Worm (Caenorhabditis elegans) whole organism, mixed stage, embryonic: Measurements from ENCODE around the gene zen-4.

Experiments
- M03D4.4 ChIP-seq: sonication (generic microtip); optimal IDR thresholded peaks from 2 replicates; lab custom pipeline; 2017; ENCODE audit warnings: mild to moderate bottlenecking, missing genetic modification characterization, missing compliant biosample characterization
- bed-3 ChIP-seq: fragments of 200-800 bp; sonication (Bioruptor generic); optimal IDR thresholded peaks from 3 replicates; lab custom pipeline; 2018; ENCODE audit warnings: mild to moderate bottlenecking, missing genetic modification characterization, moderate library complexity, missing compliant biosample characterization
- blmp-1 ChIP-seq: fragments of 150-350 bp; optimal IDR thresholded peaks from 2 replicates; lab custom pipeline; 2014; ENCODE audit warnings: missing biosample characterization, missing genetic modification characterization
- ceh-39 ChIP-seq: fragments of 150-350 bp; optimal IDR thresholded peaks from 2 replicates; lab custom pipeline; 2014; ENCODE audit warnings: missing biosample characterization, missing genetic modification characterization
- ceh-43 ChIP-seq: fragments of 200-800 bp; sonication (Bioruptor generic); optimal IDR thresholded peaks from 2 replicates; lab custom pipeline; 2018; ENCODE audit warnings: mild to moderate bottlenecking, missing genetic modification characterization, moderate library complexity, missing compliant biosample characterization
- ceh-83 ChIP-seq: fragments of 200-800 bp; sonication (Bioruptor generic); optimal IDR thresholded peaks from 2 replicates; lab custom pipeline; 2018; ENCODE audit warnings: mild to moderate bottlenecking, missing genetic modification characterization, missing compliant biosample characterization
- ces-1 ChIP-seq: fragments of 150-350 bp; optimal IDR thresholded peaks from 2 replicates; lab custom pipeline; 2014; ENCODE audit warnings: missing biosample characterization, missing genetic modification reagents, missing genetic modification characterization
- cnd-1 ChIP-seq: fragments of 200-800 bp; sonication (Bioruptor generic); optimal IDR thresholded peaks from 2 replicates; lab custom pipeline; 2018; ENCODE audit warnings: mild to moderate bottlenecking, missing genetic modification characterization, missing compliant biosample characterization
- drap-1 ChIP-seq: fragments of 200-800 bp; sonication (Bioruptor generic); optimal IDR thresholded peaks from 3 replicates; lab custom pipeline; 2018; ENCODE audit warnings: mild to moderate bottlenecking, missing genetic modification characterization, missing compliant biosample characterization
- elt-1 ChIP-seq: sonication (generic microtip); optimal IDR thresholded peaks from 2 replicates; lab custom pipeline; 2017; ENCODE audit warnings: missing genetic modification characterization, mild to moderate bottlenecking, missing compliant biosample characterization, antibody characterized with exemption, moderate library complexity, borderline replicate concordance; ENCODE audit not compliant: insufficient read depth
- elt-3 ChIP-seq: fragments of 150-350 bp; optimal IDR thresholded peaks from 2 replicates; lab custom pipeline; 2014; ENCODE audit warnings: missing biosample characterization, missing genetic modification characterization
- flh-1 ChIP-seq: fragments of 200-800 bp; sonication (Bioruptor generic); optimal IDR thresholded peaks from 2 replicates; lab custom pipeline; 2018; ENCODE audit warnings: mild to moderate bottlenecking, missing genetic modification characterization, moderate library complexity, missing compliant biosample characterization
- ham-2 ChIP-seq: fragments of 200-800 bp; sonication (Bioruptor generic); optimal IDR thresholded peaks from 2 replicates; lab custom pipeline; 2018; ENCODE audit warnings: mild to moderate bottlenecking, missing genetic modification characterization, missing compliant biosample characterization
- hlh-1 ChIP-seq: fragments of 150-350 bp; optimal IDR thresholded peaks from 2 replicates; lab custom pipeline; 2014; ENCODE audit warnings: missing biosample characterization, missing genetic modification reagents, missing genetic modification characterization
- lin-13 ChIP-seq: fragments of 150-350 bp; optimal IDR thresholded peaks from 2 replicates; lab custom pipeline; 2014; ENCODE audit warnings: missing biosample characterization, missing genetic modification characterization
- lin-32 ChIP-seq: fragments of 200-800 bp; sonication (Bioruptor generic); optimal IDR thresholded peaks from 2 replicates; lab custom pipeline; 2018; ENCODE audit warnings: mild to moderate bottlenecking, missing genetic modification characterization, missing compliant biosample characterization
- lsy-2 ChIP-seq: fragments of 150-350 bp; optimal IDR thresholded peaks from 2 replicates; lab custom pipeline; 2014; ENCODE audit warnings: missing biosample characterization, missing genetic modification characterization
- mep-1 ChIP-seq: fragments of 150-350 bp; optimal IDR thresholded peaks from 2 replicates; lab custom pipeline; 2017; ENCODE audit warnings: missing biosample characterization, missing genetic modification reagents, missing genetic modification characterization, inconsistent platforms
- mls-2 ChIP-seq: sonication (generic microtip); optimal IDR thresholded peaks from 2 replicates; lab custom pipeline; 2016; ENCODE audit warnings: mild to moderate bottlenecking, missing genetic modification characterization, moderate library complexity, missing compliant biosample characterization
- nhr-12 ChIP-seq: fragments of 150-350 bp; optimal IDR thresholded peaks from 2 replicates; lab custom pipeline; 2014; ENCODE audit warnings: missing biosample characterization, missing genetic modification characterization
- nhr-2 ChIP-seq: fragments of 150-350 bp; optimal IDR thresholded peaks from 2 replicates; lab custom pipeline; 2014; ENCODE audit warnings: missing biosample characterization, missing genetic modification characterization
- nhr-28 ChIP-seq: fragments of 150-350 bp; optimal IDR thresholded peaks from 2 replicates; lab custom pipeline; 2014; ENCODE audit warnings: missing biosample characterization, missing genetic modification characterization
- nhr-76 ChIP-seq: sonication (generic microtip); optimal IDR thresholded peaks from 2 replicates; lab custom pipeline; 2017; ENCODE audit warnings: missing biosample characterization, missing genetic modification characterization
- pha-4 ChIP-seq: fragments of 150-350 bp; optimal IDR thresholded peaks from 2 replicates; lab custom pipeline; 2018; ENCODE audit warnings: missing biosample characterization, missing genetic modification reagents, missing genetic modification characterization
- sem-2 ChIP-seq: fragments of 200-800 bp; sonication (Bioruptor generic); optimal IDR thresholded peaks from 2 replicates; lab custom pipeline; 2018; ENCODE audit warnings: mild to moderate bottlenecking, missing genetic modification characterization, missing compliant biosample characterization
- snpc-4 ChIP-seq: fragments of 150-350 bp; optimal IDR thresholded peaks from 2 replicates; lab custom pipeline; 2014; ENCODE audit warnings: missing biosample characterization, missing genetic modification characterization
- sptf-1 ChIP-seq: sonication (generic microtip); optimal IDR thresholded peaks from 2 replicates; lab custom pipeline; 2017; ENCODE audit warnings: mild to moderate bottlenecking, missing genetic modification characterization, moderate library complexity, missing compliant biosample characterization
- tbx-8 ChIP-seq: fragments of 200-800 bp; sonication (Bioruptor generic); optimal IDR thresholded peaks from 2 replicates; lab custom pipeline; 2018; ENCODE audit warnings: mild to moderate bottlenecking, missing genetic modification characterization, moderate library complexity, missing compliant biosample characterization
- unc-120 ChIP-seq: sonication (generic microtip); optimal IDR thresholded peaks from 2 replicates; lab custom pipeline; 2017; ENCODE audit warnings: missing genetic modification characterization, missing compliant biosample characterization; ENCODE audit not compliant: poor library complexity, severe bottlenecking
- unc-39 ChIP-seq: fragments of 150-350 bp; optimal IDR thresholded peaks from 2 replicates; lab custom pipeline; 2014; ENCODE audit warnings: missing biosample characterization, missing genetic modification characterization
- unc-62 ChIP-seq: fragments of 150-350 bp; optimal IDR thresholded peaks from 2 replicates; lab custom pipeline; 2014; ENCODE audit warnings: missing biosample characterization, missing genetic modification reagents, missing genetic modification characterization
- zip-8 ChIP-seq: fragments of 150-350 bp; optimal IDR thresholded peaks from 2 replicates; lab custom pipeline; 2014; ENCODE audit warnings: missing biosample characterization, missing genetic modification characterization
- ztf-11 ChIP-seq: fragments of 150-350 bp; optimal IDR thresholded peaks from 2 replicates; lab custom pipeline; 2014; ENCODE audit warnings: missing biosample characterization, missing genetic modification characterization

Gene zen-4

ce11 chrIV:6134639-6135038 lies 16.6 kb downstream of the zen-4 start:
- TF ChIP-seq ces-1 (no peak), nhr-2 (peak; percentile 93), ceh-43 (no peak), pha-4 (no peak), zip-8 (tag; lab: Kevin White, UChicago) (peak; percentile 3)

ce11 chrIV:6135592-6135991 lies 17.6 kb downstream of the zen-4 start:
- TF ChIP-seq unc-120 (tag; lab: Kevin White, UChicago) (peak; percentile 65), elt-1 (no peak), M03D4.4 (tag; lab: Kevin White, UChicago) (no peak), hlh-1 (tag; lab: Kevin White, UChicago) (peak; percentile 97), lin-13 (no peak), ceh-83 (GFP tag; lab: Kevin White, UChicago) (no peak), unc-62 (GFP tag; lab: Kevin White, UChicago) (peak; percentile 65), lin-32 (no peak), nhr-28 (no peak), zip-8 (tag; lab: Kevin White, UChicago) (no peak), ham-2 (GFP tag; lab: Kevin White, UChicago) (no peak), tbx-8 (no peak), elt-3 (tag; lab: Kevin White, UChicago) (no peak), ceh-39 (tag; lab: Kevin White, UChicago) (no peak), ces-1 (no peak), bed-3 (GFP tag; lab: Kevin White, UChicago) (no peak), sptf-1 (tag; lab: Kevin White, UChicago) (no peak), cnd-1 (tag; lab: Kevin White, UChicago) (no peak), ztf-11 (tag; lab: Kevin White, UChicago) (no peak), mls-2 (tag; lab: Kevin White, UChicago) (no peak), drap-1 (GFP tag; lab: Kevin White, UChicago) (no peak), snpc-4 (no peak)

- TF ChIP-seq unc-62 (GFP tag; lab: Kevin White, UChicago) (peak; percentile 41), ceh-43 (no peak), hlh-1 (tag; lab: Kevin White, UChicago) (peak; percentile 91), mep-1 (tag; lab: Kevin White, UChicago) (no peak), unc-120 (tag; lab: Kevin White, UChicago) (peak; percentile 34), lin-13 (no peak), drap-1 (GFP tag; lab: Kevin White, UChicago) (no peak)
Observed at ce11 chrIV:6140700-6141099, 22.7 kb downstream of the zen-4 start.

ce11 chrIV:6145984-6146383 lies 28.0 kb downstream of the zen-4 start:
- TF ChIP-seq nhr-28, result no peak
- no peak for TF ChIP-seq cnd-1 (tag; lab: Kevin White, UChicago)
- TF ChIP-seq nhr-2, result no peak
- TF ChIP-seq flh-1 (GFP tag; lab: Kevin White, UChicago), result no peak

ce11 chrIV:6149359-6149758 lies 31.3 kb downstream of the zen-4 start:
- TF ChIP-seq drap-1 (GFP tag; lab: Kevin White, UChicago) (no peak), mep-1 (tag; lab: Kevin White, UChicago) (no peak), sem-2 (no peak), ztf-11 (tag; lab: Kevin White, UChicago) (no peak), unc-62 (GFP tag; lab: Kevin White, UChicago) (no peak), blmp-1 (tag; lab: Kevin White, UChicago) (no peak), bed-3 (GFP tag; lab: Kevin White, UChicago) (no peak), nhr-2 (no peak), nhr-12 (tag; lab: Kevin White, UChicago) (no peak), nhr-76 (tag; lab: Kevin White, UChicago) (no peak), lin-32 (no peak), ceh-43 (no peak), hlh-1 (tag; lab: Kevin White, UChicago) (no peak), snpc-4 (no peak), unc-39 (no peak), ces-1 (no peak), lsy-2 (tag; lab: Kevin White, UChicago) (no peak), elt-1 (no peak), cnd-1 (tag; lab: Kevin White, UChicago) (no peak)
